Fruit fly (Drosophila melanogaster): ENCODE data around the gene mab-21.
A peak's percentile ranks its signal among the peaks of the same experiment; 100 is the strongest.

mab-21 gene

dm6 chrX:5968094-5968723 lies 44.8 kb downstream of the mab-21 start (continued):
- TF ChIP-seq CG14965 (GFP tag; optimal IDR thresholded peaks at IDR 0.05; ENCODE audit: borderline replicate concordance) (no peak), Mes4 (GFP tag; optimal IDR thresholded peaks at IDR 0.05) (no peak), zen (tag; optimal IDR thresholded peaks at IDR 0.05) (no peak), CG11456 (GFP tag; IDR thresholded peaks at IDR 0.05) (0 out of 3 replicates have a peak, but pooled peaks have one; percentile 47), ci (GFP tag; IDR thresholded peaks at IDR 0.05) (peak; percentile 67; the same call in 2 of the 3 replicates), CG18011 (GFP tag; optimal IDR thresholded peaks at IDR 0.05) (no peak), CG16813 (GFP tag; IDR thresholded peaks at IDR 0.05; ENCODE audit: partially characterized antibody) (no peak), CG11398 (GFP tag; optimal IDR thresholded peaks at IDR 0.05) (peak; percentile 0), tna (GFP tag; IDR thresholded peaks at IDR 0.05; ENCODE audit: partially characterized antibody) (no peak), ranshi (GFP tag; IDR thresholded peaks at IDR 0.05) (no peak), vfl (GFP tag; optimal IDR thresholded peaks at IDR 0.05) (no peak), CG13775 (GFP tag; optimal IDR thresholded peaks at IDR 0.05) (peak; percentile 4), CG13296 (GFP tag; optimal IDR thresholded peaks at IDR 0.05) (no peak), CG34224 (GFP tag; IDR thresholded peaks at IDR 0.05; ENCODE audit: partially characterized antibody) (no peak), ab (GFP tag; optimal IDR thresholded peaks at IDR 0.05) (no peak), usp (GFP tag; optimal IDR thresholded peaks at IDR 0.05) (no peak), CG11504 (tag; optimal IDR thresholded peaks at IDR 0.05) (peak; percentile 61), stwl (tag; optimal IDR thresholded peaks at IDR 0.05) (no peak), insv (GFP tag; optimal IDR thresholded peaks at IDR 0.05) (no peak), bigmax (GFP tag; optimal IDR thresholded peaks at IDR 0.05) (no peak), gfzf (GFP tag; optimal IDR thresholded peaks at IDR 0.05) (no peak), Ssrp (tag; optimal IDR thresholded peaks at IDR 0.05) (peak; percentile 54), Optix (GFP tag; IDR thresholded peaks at IDR 0.05) (0 out of 3 replicates have a peak, but pooled peaks have one; percentile 43), cato (GFP tag; optimal IDR thresholded peaks at IDR 0.05; ENCODE audit: borderline replicate concordance) (no peak), CG12071 (GFP tag; optimal IDR thresholded peaks at IDR 0.05) (no peak), Ets97D (GFP tag; optimal IDR thresholded peaks at IDR 0.05) (no peak), CG15073 (GFP tag; optimal IDR thresholded peaks at IDR 0.05) (no peak), gem (tag; optimal IDR thresholded peaks at IDR 0.05) (peak; percentile 52), pros (GFP tag; optimal IDR thresholded peaks at IDR 0.05) (no peak), grn (GFP tag; optimal IDR thresholded peaks at IDR 0.05) (no peak), CG11723 (GFP tag; optimal IDR thresholded peaks at IDR 0.05) (no peak), CG17361 (GFP tag; IDR thresholded peaks at IDR 0.05) (peak; percentile 40; the same call in 1 of the 3 replicates), ash1 (GFP tag; optimal IDR thresholded peaks at IDR 0.05) (no peak), pfk (GFP tag; optimal IDR thresholded peaks at IDR 0.05) (no peak), kah (GFP tag; optimal IDR thresholded peaks at IDR 0.05) (no peak), CG12659 (GFP tag; optimal IDR thresholded peaks at IDR 0.05) (no peak), so (GFP tag; IDR thresholded peaks at IDR 0.05) (no peak; the same call in 2 of the 3 replicates), Usf (GFP tag; optimal IDR thresholded peaks at IDR 0.05) (no peak), YL-1 (GFP tag; optimal IDR thresholded peaks at IDR 0.05) (no peak), nerfin-1 (tag; optimal IDR thresholded peaks at IDR 0.05) (no peak), Bteb2 (GFP tag; optimal IDR thresholded peaks at IDR 0.05) (no peak), CG9609 (GFP tag; optimal IDR thresholded peaks at IDR 0.05) (no peak), Hmx (GFP tag; optimal IDR thresholded peaks at IDR 0.05) (no peak), CG7963 (GFP tag; IDR thresholded peaks at IDR 0.05; ENCODE audit: partially characterized antibody) (no peak), CG2889 (GFP tag; IDR thresholded peaks at IDR 0.05) (no peak), HLH4C (GFP tag; IDR thresholded peaks at IDR 0.05; ENCODE audit: partially characterized antibody) (no peak), vnd (GFP tag; IDR thresholded peaks at IDR 0.05; ENCODE audit: partially characterized antibody) (no peak), Neu2 (GFP tag; optimal IDR thresholded peaks at IDR 0.05; ENCODE audit: borderline replicate concordance) (no peak), h (optimal IDR thresholded peaks at IDR 0.05) (no peak)
